Fruit fly (Drosophila melanogaster): ENCODE measurements around the gene CG15533.

CG15533 gene

DNA sequence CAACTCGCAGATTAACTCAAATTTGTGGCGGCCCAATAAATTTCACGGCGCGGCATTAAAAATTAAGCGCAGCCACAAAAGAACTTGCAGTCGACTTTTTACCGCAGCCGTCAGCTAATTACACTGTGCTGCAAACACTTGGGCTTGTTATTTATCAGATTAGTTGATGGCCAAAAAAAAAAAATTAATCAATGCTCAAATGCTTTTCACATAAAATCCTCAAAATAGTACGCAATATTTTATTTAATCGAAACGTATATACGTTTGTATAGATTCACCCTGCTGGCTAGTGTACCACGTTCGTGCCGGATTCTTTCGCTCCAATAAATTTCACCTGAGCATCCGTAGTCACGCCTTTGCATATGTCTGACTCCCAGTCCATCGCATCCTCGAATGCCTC lies 14.8 kb upstream of the CG15533 start:
- TF ChIP-seq CG15336 (GFP tag; IDR thresholded peaks at IDR 0.05) (no peak), CG10631 (GFP tag; optimal IDR thresholded peaks at IDR 0.05) (peak; percentile 22), spab (GFP tag; optimal IDR thresholded peaks at IDR 0.05) (peak; percentile 18), fkh (GFP tag; optimal IDR thresholded peaks at IDR 0.05) (no peak), Ets21C (GFP tag; optimal IDR thresholded peaks at IDR 0.05) (peak; percentile 53), CG6163 (GFP tag; IDR thresholded peaks at IDR 0.05) (peak; percentile 82), CG31627 (GFP tag; optimal IDR thresholded peaks at IDR 0.05) (peak; percentile 71), CG6808 (GFP tag; optimal IDR thresholded peaks at IDR 0.05) (peak; percentile 35), eg (GFP tag; IDR thresholded peaks at IDR 0.05) (peak; percentile 58), net (GFP tag; optimal IDR thresholded peaks at IDR 0.05) (no peak), ss (GFP tag; optimal IDR thresholded peaks at IDR 0.05) (peak in 1 of 2 experiments; percentile 27), Smox (GFP tag; optimal IDR thresholded peaks at IDR 0.05) (peak; percentile 49), acj6 (GFP tag; optimal IDR thresholded peaks at IDR 0.05) (peak; percentile 54), CG6276 (GFP tag; optimal IDR thresholded peaks at IDR 0.05) (no peak), salr (GFP tag; optimal IDR thresholded peaks at IDR 0.05) (no peak), CG7368 (GFP tag; optimal IDR thresholded peaks at IDR 0.05) (peak; percentile 40), Sox14 (GFP tag; optimal IDR thresholded peaks at IDR 0.05) (peak; percentile 50), CG8119 (GFP tag; IDR thresholded peaks at IDR 0.05) (no peak), fd59A (GFP tag; optimal IDR thresholded peaks at IDR 0.05) (no peak), CG6792 (GFP tag; optimal IDR thresholded peaks at IDR 0.05) (peak; percentile 66), CG11294 (GFP tag; IDR thresholded peaks at IDR 0.05) (no peak), Eip93F (GFP tag; optimal IDR thresholded peaks at IDR 0.05) (no peak), svp (GFP tag) (peak; percentile 80), esn (GFP tag; optimal IDR thresholded peaks at IDR 0.05) (peak; percentile 70), cyc (GFP tag; optimal IDR thresholded peaks at IDR 0.05) (peak; percentile 70), CG16779 (tag; optimal IDR thresholded peaks at IDR 0.05) (no peak), achi (GFP tag; optimal IDR thresholded peaks at IDR 0.05) (peak; percentile 49), CG4318 (GFP tag; optimal IDR thresholded peaks at IDR 0.05) (no peak), CG3032 (tag; optimal IDR thresholded peaks at IDR 0.05) (no peak), topi (GFP tag; optimal IDR thresholded peaks at IDR 0.05) (peak; percentile 72), CG34406 (GFP tag; optimal IDR thresholded peaks at IDR 0.05) (no peak), Sox15 (GFP tag; optimal IDR thresholded peaks at IDR 0.05) (peak; percentile 43), Gug (GFP tag; IDR thresholded peaks at IDR 0.05) (no peak), Sox102F (GFP tag; optimal IDR thresholded peaks at IDR 0.05) (peak; percentile 56), CG10669 (GFP tag; optimal IDR thresholded peaks at IDR 0.05) (peak; percentile 50), Hr4 (GFP tag; optimal IDR thresholded peaks at IDR 0.05) (peak; percentile 30), Ets96B (tag; optimal IDR thresholded peaks at IDR 0.05) (peak; percentile 40), Met (GFP tag; optimal IDR thresholded peaks at IDR 0.05) (no peak), CG11762 (GFP tag; optimal IDR thresholded peaks at IDR 0.05; ENCODE audit: insufficient read depth) (peak; percentile 14), pdm3 (GFP tag; optimal IDR thresholded peaks at IDR 0.05) (peak; percentile 57), Lpt (GFP tag; optimal IDR thresholded peaks at IDR 0.05) (no peak), CG32006 (GFP tag; optimal IDR thresholded peaks at IDR 0.05) (no peak), CG8632 (GFP tag; optimal IDR thresholded peaks at IDR 0.05) (peak; percentile 30), CG8319 (GFP tag; optimal IDR thresholded peaks at IDR 0.05) (peak; percentile 20), vri (GFP tag; optimal IDR thresholded peaks at IDR 0.05) (peak; percentile 33), Hr38 (GFP tag; optimal IDR thresholded peaks at IDR 0.05) (no peak), dac (GFP tag; optimal IDR thresholded peaks at IDR 0.05) (no peak), CG9139 (GFP tag; optimal IDR thresholded peaks at IDR 0.05) (no peak), CG3919 (GFP tag; optimal IDR thresholded peaks at IDR 0.05) (peak; percentile 69), CG1621 (tag; optimal IDR thresholded peaks at IDR 0.05) (peak; percentile 6), Eip78C (GFP tag) (peak; percentile 78), CG11902 (GFP tag; optimal IDR thresholded peaks at IDR 0.05) (peak; percentile 35), Eip75B (GFP tag; optimal IDR thresholded peaks at IDR 0.05) (peak; percentile 49)

Measured in whole organism, prepupa.